Worm (Caenorhabditis elegans) whole organism, young adult: ENCODE measurements around the gene C47E12.11.

Experiments
- B0019.2 ChIP-seq: fragments of 200-800 bp; sonication (Bioruptor generic); conservative IDR thresholded peaks from 2 replicates; pipeline ENCODE4 v1.3.6; 2022; ENCODE audit warnings: missing genetic modification reagents, missing genetic modification characterization, missing compliant biosample characterization
- B0035.1 ChIP-seq: sonication (generic microtip); optimal IDR thresholded peaks from 2 replicates; lab custom pipeline; 2016; ENCODE audit warnings: missing genetic modification characterization, mild to moderate bottlenecking, missing compliant biosample characterization, missing genotype, missing genetic modification reagents
- B0261.1 ChIP-seq: sonication (generic microtip); optimal IDR thresholded peaks from 2 replicates; lab custom pipeline; 2016; ENCODE audit warnings: mild to moderate bottlenecking, missing genetic modification characterization, moderate library complexity, missing compliant biosample characterization
- F23B12.7 ChIP-seq: sonication (generic microtip); optimal IDR thresholded peaks from 2 replicates; lab custom pipeline; 2017; ENCODE audit warnings: missing genetic modification characterization, mild to moderate bottlenecking, missing compliant biosample characterization, antibody characterized with exemption, moderate library complexity; ENCODE audit not compliant: insufficient read depth
- F33H1.4 ChIP-seq: fragments of 200-800 bp; sonication (Bioruptor generic); IDR thresholded peaks from 2 replicates; pipeline ENCODE4 v1.3.6; 2022; ENCODE audit warnings: missing genetic modification reagents, missing genetic modification characterization, missing compliant biosample characterization
- F37B4.10 ChIP-seq: fragments of 200-800 bp; sonication (Bioruptor generic); IDR thresholded peaks from 2 replicates; pipeline ENCODE4 v1.3.6; 2022; ENCODE audit warnings: missing genetic modification characterization, missing compliant biosample characterization
- F52B5.7 ChIP-seq: sonication (generic microtip); optimal IDR thresholded peaks from 2 replicates; lab custom pipeline; 2016; ENCODE audit warnings: mild to moderate bottlenecking, missing genetic modification characterization, missing compliant biosample characterization
- Y95B8A.8 ChIP-seq: fragments of 200-800 bp; sonication (Bioruptor generic); IDR thresholded peaks from 2 replicates; pipeline ENCODE4 v1.3.6; 2022; ENCODE audit warnings: missing genetic modification reagents, missing genetic modification characterization, missing compliant biosample characterization
- aptf-2 ChIP-seq: fragments of 200-800 bp; sonication (Bioruptor generic); conservative IDR thresholded peaks from 2 replicates; pipeline ENCODE4 v1.3.6; 2022; ENCODE audit warnings: missing genetic modification reagents, missing genetic modification characterization, missing compliant biosample characterization
- aptf-3 ChIP-seq: fragments of 200-800 bp; sonication (Bioruptor generic); IDR thresholded peaks from 2 replicates; pipeline ENCODE4 v1.3.6; 2022; ENCODE audit warnings: missing genetic modification characterization, missing compliant biosample characterization
- attf-5 ChIP-seq: fragments of 200-800 bp; sonication (Bioruptor generic); optimal IDR thresholded peaks from 2 replicates; lab custom pipeline; 2018; ENCODE audit warnings: mild to moderate bottlenecking, missing genetic modification characterization, missing compliant biosample characterization
- attf-6 ChIP-seq: fragments of 200-800 bp; sonication (Bioruptor generic); IDR thresholded peaks from 2 replicates; pipeline ENCODE4 v1.3.6; 2022; ENCODE audit warnings: missing genetic modification reagents, missing genetic modification characterization, missing compliant biosample characterization
- bed-2 ChIP-seq: fragments of 200-800 bp; sonication (Bioruptor generic); IDR thresholded peaks from 2 replicates; pipeline ENCODE4 v1.3.6; 2022; ENCODE audit warnings: missing genetic modification reagents, missing genetic modification characterization, missing compliant biosample characterization
- cebp-1 ChIP-seq, 2 experiments: fragments of 200-800 bp in 1 of 2; sonication (Bioruptor generic) in 1 of 2; sonication (generic microtip) in 1 of 2; IDR thresholded peaks in 1 of 2; optimal IDR thresholded peaks in 1 of 2; 2 replicates each; pipeline versions ENCODE4 v1.3.6 to Lab custom; 2017 to 2022; ENCODE audit warnings: missing compliant biosample characterization in 2 of 2, missing genetic modification characterization in 2 of 2, mild to moderate bottlenecking in 1 of 2, missing genetic modification reagents in 1 of 2, moderate library complexity in 1 of 2
- cebp-2 ChIP-seq: fragments of 200-800 bp; sonication (Bioruptor generic); IDR thresholded peaks from 2 replicates; pipeline ENCODE4 v1.3.6; 2022; ENCODE audit warnings: missing genetic modification characterization, missing compliant biosample characterization
- ceh-58 ChIP-seq: fragments of 200-800 bp; sonication (Bioruptor generic); IDR thresholded peaks from 2 replicates; pipeline ENCODE4 v1.3.6; 2022; ENCODE audit warnings: missing genetic modification characterization, missing compliant biosample characterization
- egl-44 ChIP-seq: fragments of 200-800 bp; sonication (Bioruptor generic); IDR thresholded peaks from 2 replicates; pipeline ENCODE4 v1.3.6; 2022; ENCODE audit warnings: missing genetic modification reagents, missing genetic modification characterization, missing compliant biosample characterization
- egrh-3 ChIP-seq: fragments of 200-800 bp; sonication (Bioruptor generic); IDR thresholded peaks from 2 replicates; pipeline ENCODE4 v1.3.6; 2022; ENCODE audit warnings: missing genetic modification reagents, missing genetic modification characterization, missing compliant biosample characterization
- ets-4 ChIP-seq: fragments of 200-800 bp; sonication (Bioruptor generic); optimal IDR thresholded peaks from 2 replicates; lab custom pipeline; 2018; ENCODE audit warnings: mild to moderate bottlenecking, missing genetic modification characterization, missing compliant biosample characterization
- hlh-26 ChIP-seq: fragments of 200-800 bp; sonication (Bioruptor generic); conservative IDR thresholded peaks from 2 replicates; pipeline ENCODE4 v1.3.6; 2022; ENCODE audit warnings: missing genetic modification reagents, missing genetic modification characterization, missing compliant biosample characterization
- hsf-1 ChIP-seq: fragments of 200-800 bp; sonication (Bioruptor generic); IDR thresholded peaks from 2 replicates; pipeline ENCODE4 v1.3.6; 2022; ENCODE audit warnings: missing genetic modification reagents, missing genetic modification characterization, missing compliant biosample characterization
- lin-26 ChIP-seq: fragments of 200-800 bp; sonication (Bioruptor generic); IDR thresholded peaks from 2 replicates; pipeline ENCODE4 v1.3.6; 2022; ENCODE audit warnings: missing genetic modification reagents, missing genetic modification characterization, missing compliant biosample characterization
- lin-35 ChIP-seq, 3 experiments: fragments of 150-350 bp in 2 of 3; sonication (generic microtip) in 1 of 3; optimal IDR thresholded peaks; 2 replicates each; lab custom pipeline; 2014 to 2018; ENCODE audit warnings: missing biosample characterization in 3 of 3, missing genetic modification characterization in 3 of 3, missing genetic modification reagents in 3 of 3
- lir-1 ChIP-seq: fragments of 200-800 bp; sonication (Bioruptor generic); conservative IDR thresholded peaks from 2 replicates; pipeline ENCODE4 v1.3.6; 2022; ENCODE audit warnings: missing genetic modification reagents, missing genetic modification characterization, missing compliant biosample characterization
- lsl-1 ChIP-seq: fragments of 200-800 bp; sonication (Bioruptor generic); optimal IDR thresholded peaks from 2 replicates; lab custom pipeline; 2018; ENCODE audit warnings: mild to moderate bottlenecking, missing genetic modification characterization, moderate library complexity, missing compliant biosample characterization
- madf-3 ChIP-seq: fragments of 200-800 bp; sonication (Bioruptor generic); IDR thresholded peaks from 2 replicates; pipeline ENCODE4 v1.3.6; 2022; ENCODE audit warnings: missing genetic modification reagents, missing genetic modification characterization, missing compliant biosample characterization
- nhr-27 ChIP-seq: fragments of 200-800 bp; sonication (Bioruptor generic); optimal IDR thresholded peaks from 2 replicates; lab custom pipeline; 2018; ENCODE audit warnings: mild to moderate bottlenecking, missing genetic modification characterization, moderate library complexity, missing compliant biosample characterization
- pha-4 ChIP-seq: fragments of 150-350 bp; sonication (generic microtip); optimal IDR thresholded peaks from 2 replicates; lab custom pipeline; 2014; ENCODE audit warnings: missing biosample characterization, missing genetic modification reagents, missing genetic modification characterization
- repo-1 ChIP-seq: sonication (generic microtip); optimal IDR thresholded peaks from 2 replicates; lab custom pipeline; 2017; ENCODE audit warnings: mild to moderate bottlenecking, missing genetic modification characterization, missing compliant biosample characterization
- sea-2 ChIP-seq: fragments of 200-800 bp; sonication (Bioruptor generic); IDR thresholded peaks from 2 replicates; pipeline ENCODE4 v1.3.6; 2022; ENCODE audit warnings: missing genetic modification characterization, missing compliant biosample characterization
- snpc-3.4 ChIP-seq: sonication (generic microtip); optimal IDR thresholded peaks from 2 replicates; lab custom pipeline; 2017; ENCODE audit warnings: missing genetic modification characterization, mild to moderate bottlenecking, missing compliant biosample characterization, antibody characterized with exemption, moderate library complexity, missing genotype, missing genetic modification reagents
- snpc-4 ChIP-seq, 5 experiments: fragments of 150-350 bp in 1 of 5; sonication (generic microtip) in 4 of 5; optimal IDR thresholded peaks; 2 replicates each; lab custom pipeline; 2014 to 2018; ENCODE audit warnings: missing genetic modification characterization in 5 of 5, missing biosample characterization in 3 of 5, antibody characterized with exemption in 2 of 5, mild to moderate bottlenecking in 2 of 5, missing compliant biosample characterization in 2 of 5, missing genotype in 2 of 5, moderate library complexity in 2 of 5, missing genetic modification reagents in 1 of 5
- somi-1 ChIP-seq: fragments of 200-800 bp; sonication (Bioruptor generic); optimal IDR thresholded peaks from 2 replicates; lab custom pipeline; 2018; ENCODE audit warnings: mild to moderate bottlenecking, missing genetic modification characterization, missing compliant biosample characterization
- tlf-1 ChIP-seq: fragments of 200-800 bp; sonication (Bioruptor generic); optimal IDR thresholded peaks from 2 replicates; lab custom pipeline; 2018; ENCODE audit warnings: mild to moderate bottlenecking, missing genetic modification characterization, missing compliant biosample characterization
- unc-130 ChIP-seq: sonication (generic microtip); optimal IDR thresholded peaks from 2 replicates; lab custom pipeline; 2016; ENCODE audit warnings: missing genetic modification reagents, missing genetic modification characterization, missing compliant biosample characterization
- zfh-2 ChIP-seq: fragments of 200-800 bp; sonication (Bioruptor generic); conservative IDR thresholded peaks from 2 replicates; pipeline ENCODE4 v1.3.6; 2022; ENCODE audit warnings: missing genetic modification reagents, missing genetic modification characterization, missing compliant biosample characterization
- ztf-26 ChIP-seq: sonication (generic microtip); optimal IDR thresholded peaks from 2 replicates; lab custom pipeline; 2017; ENCODE audit warnings: missing genetic modification characterization, missing compliant biosample characterization
- ztf-3 ChIP-seq: fragments of 200-800 bp; sonication (Bioruptor generic); optimal IDR thresholded peaks from 2 replicates; lab custom pipeline; 2018; ENCODE audit warnings: mild to moderate bottlenecking, missing genetic modification characterization, missing compliant biosample characterization
- ztf-6 ChIP-seq: fragments of 200-800 bp; sonication (Bioruptor generic); IDR thresholded peaks from 2 replicates; pipeline ENCODE4 v1.3.6; 2022; ENCODE audit warnings: missing genetic modification reagents, missing genetic modification characterization, missing compliant biosample characterization

Gene C47E12.11

DNA sequence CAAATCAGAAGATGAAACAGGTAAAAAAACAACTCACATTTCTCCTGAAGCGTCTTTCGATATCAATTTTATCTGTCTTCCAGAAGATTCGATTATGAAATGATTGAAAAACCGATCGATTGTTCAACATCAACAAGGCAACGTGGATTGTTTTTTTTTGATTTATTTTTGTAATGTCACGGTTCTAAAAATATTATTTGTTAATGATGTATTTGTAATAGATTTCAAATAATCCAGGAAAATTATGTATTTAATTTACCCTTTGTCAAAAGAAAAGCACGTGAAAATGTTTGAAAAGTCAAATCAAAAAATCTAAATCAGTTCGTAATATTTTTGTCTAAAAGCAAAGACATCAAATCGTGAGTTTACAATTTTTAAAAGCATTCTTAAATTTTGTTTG, at the start of gene C47E12.11, which contains the start of gene kin-5:
C47E12.11 (plus strand) TSS at position 320 of the 400 bp plus-strand sequence.
kin-5 (minus strand) TSS at position 101 of the 400 bp plus-strand sequence.
- no peak for TF ChIP-seq bed-2 (GFP tag; lab: Robert Waterston, UW)
- no peak for TF ChIP-seq tlf-1 (GFP tag; lab: Kevin White, UChicago)
- TF ChIP-seq Y95B8A.8: no peak
- no peak for TF ChIP-seq hsf-1 (GFP tag; lab: Robert Waterston, UW)
- TF ChIP-seq egrh-3 (GFP tag; lab: Robert Waterston, UW): no peak
- TF ChIP-seq B0035.1 (tag; lab: Kevin White, UChicago): no peak
- TF ChIP-seq attf-5 (GFP tag; lab: Kevin White, UChicago): no peak
- no peak for TF ChIP-seq repo-1 (tag; lab: Kevin White, UChicago)
- no peak for TF ChIP-seq F33H1.4
- TF ChIP-seq, all 124 proteins: peak for 0

- TF ChIP-seq hlh-26 (GFP tag; lab: Robert Waterston, UW) (no peak), pha-4 (tag; lab: Kevin White, UChicago) (no peak), hsf-1 (GFP tag; lab: Robert Waterston, UW) (no peak), aptf-3 (no peak), ets-4 (GFP tag; lab: Kevin White, UChicago) (no peak), cebp-2 (GFP tag; lab: Robert Waterston, UW) (no peak), attf-6 (GFP tag; lab: Robert Waterston, UW) (no peak), F23B12.7 (tag; lab: Kevin White, UChicago) (no peak), F37B4.10 (GFP tag; lab: Robert Waterston, UW) (no peak), unc-130 (GFP tag; lab: Kevin White, UChicago) (no peak), cebp-1 (GFP tag; IDR thresholded peaks at IDR 0.05; lab: Robert Waterston, UW) (no peak), cebp-1 (tag; optimal IDR thresholded peaks at IDR 0.05; lab: Kevin White, UChicago) (no peak), zfh-2 (GFP tag; lab: Robert Waterston, UW) (no peak), F52B5.7 (tag; lab: Kevin White, UChicago) (no peak), lin-35 (GFP tag; optimal IDR thresholded peaks at IDR 0.05; lab: Kevin White, UChicago) (no peak), snpc-3.4 (tag; lab: Kevin White, UChicago) (no peak), ztf-3 (GFP tag; lab: Kevin White, UChicago) (no peak)
These were observed 48.8 kb upstream of the C47E12.11 start for ce11 chrIV:9920426-9920825.

- no peak for TF ChIP-seq sea-2 (GFP tag; lab: Robert Waterston, UW)
- no peak for TF ChIP-seq snpc-4 (GFP tag; optimal IDR thresholded peaks at IDR 0.05; lab: Kevin White, UChicago)
- no peak for TF ChIP-seq snpc-4 (tag; optimal IDR thresholded peaks at IDR 0.05; lab: Kevin White, UChicago)
- TF ChIP-seq lir-1 (GFP tag; lab: Robert Waterston, UW): no peak
- TF ChIP-seq aptf-2 (GFP tag; lab: Robert Waterston, UW): no peak
- no peak for TF ChIP-seq nhr-27 (tag; lab: Kevin White, UChicago)
- TF ChIP-seq madf-3 (GFP tag; lab: Robert Waterston, UW): no peak
- no peak for TF ChIP-seq B0019.2 (GFP tag; lab: Robert Waterston, UW)
- TF ChIP-seq egl-44 (GFP tag; lab: Robert Waterston, UW): no peak
- TF ChIP-seq B0261.1 (tag; lab: Kevin White, UChicago): no peak
- TF ChIP-seq lin-26 (GFP tag; lab: Robert Waterston, UW): no peak
- no peak for TF ChIP-seq tlf-1 (GFP tag; lab: Kevin White, UChicago)
- TF ChIP-seq lsl-1 (GFP tag; lab: Kevin White, UChicago): no peak
- no peak for TF ChIP-seq somi-1 (GFP tag; lab: Kevin White, UChicago)
- TF ChIP-seq pha-4 (tag; lab: Kevin White, UChicago): no peak
- TF ChIP-seq ztf-26 (tag; lab: Kevin White, UChicago): no peak
- no peak for TF ChIP-seq ztf-6
- no peak for TF ChIP-seq F33H1.4
- TF ChIP-seq ceh-58: no peak
These were observed 44.8 kb upstream of the C47E12.11 start for ce11 chrIV:9924419-9924818.
